Worm (Caenorhabditis elegans): ENCODE data around the gene srlf-34.
A peak's percentile ranks its signal among the peaks of the same experiment; 100 is the strongest.

ce11 chrII:10300954-10301353 is 11.1 kb upstream of the srlf-34 start, which contains the start of gene mdt-22:
- TF ChIP-seq flt-1 (GFP tag; IDR thresholded peaks at IDR 0.05) (no peak), ama-1 (optimal IDR thresholded peaks at IDR 0.05) (no peak), ceh-36 (tag; optimal IDR thresholded peaks at IDR 0.05) (no peak), F13C5.2 (tag; optimal IDR thresholded peaks at IDR 0.05) (peak; percentile 88), sea-1 (GFP tag; conservative IDR thresholded peaks at IDR 0.05) (no peak)

Data from whole organism, early embryonic.